Worm (Caenorhabditis elegans): ENCODE results near the gene let-70.
A peak's percentile ranks its signal among the peaks of the same experiment; 100 is the strongest.

Gene let-70

ce11 chrIV:11118837-11119491 is 36.9 kb upstream of the let-70 start, which contains the start of the genes imp-2 and enpl-1 (continued):
- TF ChIP-seq lin-29 (GFP tag; IDR thresholded peaks at IDR 0.05) (peak; percentile 52; the same call in 1 of the 2 replicates), fkh-10 (GFP tag; optimal IDR thresholded peaks at IDR 0.05) (peak; percentile 85), tra-1 (GFP tag; IDR thresholded peaks at IDR 0.05) (peak; percentile 49; the same call in 1 of the 2 replicates), zip-11 (GFP tag; IDR thresholded peaks at IDR 0.05) (no peak), mdl-1 (tag; optimal IDR thresholded peaks at IDR 0.05) (peak; percentile 71 to 98), egl-27 (tag; optimal IDR thresholded peaks at IDR 0.05) (no peak), mes-2 (tag; optimal IDR thresholded peaks at IDR 0.05; ENCODE audit: poor library complexity, severe bottlenecking) (peak; percentile 83), zag-1 (tag; optimal IDR thresholded peaks at IDR 0.05) (peak; percentile 68), set-16 (GFP tag; IDR thresholded peaks at IDR 0.05) (peak; percentile 67), hlh-11 (tag; optimal IDR thresholded peaks at IDR 0.05) (peak; percentile 96), madf-9 (GFP tag; conservative IDR thresholded peaks at IDR 0.05) (0 out of 2 replicates have a peak, but pooled peaks have one; percentile 9), ceh-44 (GFP tag; IDR thresholded peaks at IDR 0.05) (no peak), arid-1 (GFP tag; conservative IDR thresholded peaks at IDR 0.05) (peak; percentile 71), madf-5 (GFP tag; IDR thresholded peaks at IDR 0.05) (no peak), Y75B8A.6 (GFP tag; IDR thresholded peaks at IDR 0.05) (no peak), lir-3 (tag; optimal IDR thresholded peaks at IDR 0.05) (peak; percentile 2), Y105C5A.15 (GFP tag; IDR thresholded peaks at IDR 0.05) (no peak), mep-1 (tag; optimal IDR thresholded peaks at IDR 0.05) (peak; percentile 96), hlh-30 (tag; optimal IDR thresholded peaks at IDR 0.05; ENCODE audit: insufficient read depth) (peak; percentile 92), T26A8.4 (GFP tag; IDR thresholded peaks at IDR 0.05) (peak; percentile 89), aly-2 (tag; optimal IDR thresholded peaks at IDR 0.05) (no peak), egl-43 (GFP tag; IDR thresholded peaks at IDR 0.05) (peak; percentile 86), hmg-1.1 (GFP tag; IDR thresholded peaks at IDR 0.05) (peak; percentile 91), nhr-41 (GFP tag; IDR thresholded peaks at IDR 0.05) (no peak), ZK546.5 (tag; optimal IDR thresholded peaks at IDR 0.05) (peak in 1 of 2 experiments; percentile 44), F49E8.2 (tag; optimal IDR thresholded peaks at IDR 0.05; ENCODE audit: borderline replicate concordance) (no peak), nhr-237 (tag; optimal IDR thresholded peaks at IDR 0.05) (no peak), dmd-6 (GFP tag; IDR thresholded peaks at IDR 0.05) (peak; percentile 88), daf-12 (tag; optimal IDR thresholded peaks at IDR 0.05) (no peak), nhr-42 (GFP tag; IDR thresholded peaks at IDR 0.05) (peak; percentile 58; the same call in 1 of the 2 replicates), mdt-29 (GFP tag; IDR thresholded peaks at IDR 0.05) (peak; percentile 60; the same call in 1 of the 2 replicates), ceh-82 (tag; optimal IDR thresholded peaks at IDR 0.05) (no peak), spr-1 (tag; optimal IDR thresholded peaks at IDR 0.05) (peak; percentile 59), zfp-3 (GFP tag; conservative IDR thresholded peaks at IDR 0.05) (0 out of 2 replicates have a peak, but pooled peaks have one; percentile 13), T20F7.1 (GFP tag; optimal IDR thresholded peaks at IDR 0.05) (peak; percentile 85), mxl-3 (GFP tag; optimal IDR thresholded peaks at IDR 0.05) (peak; percentile 100), gei-8 (GFP tag; optimal IDR thresholded peaks at IDR 0.05) (peak; percentile 76), daf-8 (GFP tag; IDR thresholded peaks at IDR 0.05) (no peak), saeg-2 (GFP tag; IDR thresholded peaks at IDR 0.05) (peak; percentile 78), unc-130 (GFP tag; optimal IDR thresholded peaks at IDR 0.05) (peak; percentile 68), lin-1 (GFP tag; IDR thresholded peaks at IDR 0.05) (peak; percentile 70; the same call in 1 of the 2 replicates), nhr-11 (tag; optimal IDR thresholded peaks at IDR 0.05) (peak; percentile 83), nhr-111 (GFP tag; optimal IDR thresholded peaks at IDR 0.05) (no peak), ces-1 (GFP tag; optimal IDR thresholded peaks at IDR 0.05) (no peak), pqm-1 (tag; optimal IDR thresholded peaks at IDR 0.05) (peak; percentile 64), nhr-6 (tag; optimal IDR thresholded peaks at IDR 0.05) (peak; percentile 83), vab-7 (GFP tag; IDR thresholded peaks at IDR 0.05) (peak; percentile 67), jun-1 (tag; optimal IDR thresholded peaks at IDR 0.05) (peak; percentile 71), ceh-32 (tag; optimal IDR thresholded peaks at IDR 0.05; ENCODE audit: poor library complexity) (no peak), ama-1 (optimal IDR thresholded peaks at IDR 0.05) (peak; percentile 21)

Data from whole organism, L4 larva.